Worm (Caenorhabditis elegans): ENCODE results near the gene nrps-1.

- no peak for TF ChIP-seq ama-1 (optimal IDR thresholded peaks at IDR 0.05)
- no peak for TF ChIP-seq fkh-10 (GFP tag; optimal IDR thresholded peaks at IDR 0.05)
- TF ChIP-seq unc-86 (tag; optimal IDR thresholded peaks at IDR 0.05), result no peak
- TF ChIP-seq hlh-6 (tag; optimal IDR thresholded peaks at IDR 0.05), result no peak
- no peak for TF ChIP-seq ceh-30 (tag; optimal IDR thresholded peaks at IDR 0.05)
- TF ChIP-seq hlh-30 (tag; optimal IDR thresholded peaks at IDR 0.05; ENCODE audit: insufficient read depth), result no peak
- no peak for TF ChIP-seq tbx-2 (tag; optimal IDR thresholded peaks at IDR 0.05)
- no peak for TF ChIP-seq C08G9.2 (tag; optimal IDR thresholded peaks at IDR 0.05)
- no peak for TF ChIP-seq ceh-18 (tag; optimal IDR thresholded peaks at IDR 0.05)
- no peak for TF ChIP-seq pat-9 (tag; optimal IDR thresholded peaks at IDR 0.05)
- TF ChIP-seq ceh-9 (tag; optimal IDR thresholded peaks at IDR 0.05), result no peak
- no peak for TF ChIP-seq unc-42 (tag; optimal IDR thresholded peaks at IDR 0.05)
Observed at ce11 chrIII:11565602-11566001, 31.1 kb downstream of the nrps-1 start, which contains the start of gene Y66D12A.10.
